Worm (Caenorhabditis elegans) whole organism, L4/young adult: Measurements from ENCODE around the gene pmt-2.
A peak's percentile ranks its signal among the peaks of the same experiment; 100 is the strongest.

Source experiments
- W03F9.2 ChIP-seq: fragments of 150-350 bp; optimal IDR thresholded peaks from 2 replicates; lab custom pipeline; 2014; ENCODE audit warnings: missing biosample characterization, missing genetic modification characterization
- dao-5 ChIP-seq: sonication (generic microtip); optimal IDR thresholded peaks from 2 replicates; lab custom pipeline; 2016; ENCODE audit warnings: missing genotype, missing genetic modification characterization, moderate library complexity, missing compliant biosample characterization
- him-1 ChIP-seq: sonication (generic microtip); optimal IDR thresholded peaks from 2 replicates; lab custom pipeline; 2016; ENCODE audit warnings: missing genotype, missing genetic modification reagents, missing genetic modification characterization, missing compliant biosample characterization

pmt-2 gene

ce11 chrV:4628517-4628930 lies at the start of gene pmt-2:
Gene pmt-2, plus strand, starts transcription at chrV:4628580.
- TF ChIP-seq W03F9.2 (tag; lab: Kevin White, UChicago) (no peak), dao-5 (tag; lab: Kevin White, UChicago) (no peak), him-1 (tag; lab: Kevin White, UChicago) (no peak)

ce11 chrV:4580594-4580993 lies 47.8 kb upstream of the pmt-2 start:
- TF ChIP-seq dao-5 (tag; lab: Kevin White, UChicago), result no peak
- no peak for TF ChIP-seq W03F9.2 (tag; lab: Kevin White, UChicago)
- TF ChIP-seq him-1 (tag; lab: Kevin White, UChicago), result no peak

ce11 chrV:4585009-4585408 lies 43.4 kb upstream of the pmt-2 start, which contains the start of gene Y61A9LA.1:
Gene Y61A9LA.1, plus strand, starts transcription at chrV:4585309.
- no peak for TF ChIP-seq W03F9.2 (tag; lab: Kevin White, UChicago)
- TF ChIP-seq him-1 (tag; lab: Kevin White, UChicago), result no peak
- no peak for TF ChIP-seq dao-5 (tag; lab: Kevin White, UChicago)

ce11 chrV:4590791-4591190 lies 37.6 kb upstream of the pmt-2 start:
- TF ChIP-seq him-1 (tag; lab: Kevin White, UChicago), result no peak
- TF ChIP-seq W03F9.2 (tag; lab: Kevin White, UChicago), result no peak
- TF ChIP-seq dao-5 (tag; lab: Kevin White, UChicago), result no peak

- TF ChIP-seq dao-5 (tag; lab: Kevin White, UChicago) (no peak), him-1 (tag; lab: Kevin White, UChicago) (no peak), W03F9.2 (tag; lab: Kevin White, UChicago) (no peak)
Observed at ce11 chrV:4598489-4598888, 29.9 kb upstream of the pmt-2 start.

- TF ChIP-seq W03F9.2 (tag; lab: Kevin White, UChicago) (no peak), dao-5 (tag; lab: Kevin White, UChicago) (no peak), him-1 (tag; lab: Kevin White, UChicago) (no peak)
Observed at ce11 chrV:4599225-4599624, 29.2 kb upstream of the pmt-2 start.

ce11 chrV:4606828-4607227 lies 21.6 kb upstream of the pmt-2 start, which contains the start of gene txt-6:
Gene txt-6, minus strand, starts transcription at chrV:4606928.
- no peak for TF ChIP-seq W03F9.2 (tag; lab: Kevin White, UChicago)
- TF ChIP-seq dao-5 (tag; lab: Kevin White, UChicago), result no peak
- no peak for TF ChIP-seq him-1 (tag; lab: Kevin White, UChicago)

- peak; percentile 88 for TF ChIP-seq W03F9.2 (tag; lab: Kevin White, UChicago)
- no peak for TF ChIP-seq him-1 (tag; lab: Kevin White, UChicago)
Observed at ce11 chrV:4615802-4616201, 12.6 kb upstream of the pmt-2 start, which contains the start of the genes Y61A9LA.10 and F54D11.4. Gene Y61A9LA.10, minus strand, starts transcription at chrV:4615817. Gene F54D11.4, plus strand, starts transcription at chrV:4616151.

ce11 chrV:4617260-4617659 lies 11.1 kb upstream of the pmt-2 start, which contains the start of gene sumv-2:
Gene sumv-2, plus strand, starts transcription at chrV:4617560.
- TF ChIP-seq him-1 (tag; lab: Kevin White, UChicago) (no peak), dao-5 (tag; lab: Kevin White, UChicago) (no peak), W03F9.2 (tag; lab: Kevin White, UChicago) (no peak)

- TF ChIP-seq dao-5 (tag; lab: Kevin White, UChicago), result no peak
- TF ChIP-seq him-1 (tag; lab: Kevin White, UChicago), result no peak
- TF ChIP-seq W03F9.2 (tag; lab: Kevin White, UChicago), result no peak
Observed at ce11 chrV:4623535-4623934, 4.8 kb upstream of the pmt-2 start.

ce11 chrV:4624717-4625116 lies 3.7 kb upstream of the pmt-2 start:
- TF ChIP-seq him-1 (tag; lab: Kevin White, UChicago) (no peak), W03F9.2 (tag; lab: Kevin White, UChicago) (no peak), dao-5 (tag; lab: Kevin White, UChicago) (no peak)

ce11 chrV:4626344-4626743 lies 2.0 kb upstream of the pmt-2 start:
- TF ChIP-seq him-1 (tag; lab: Kevin White, UChicago), result no peak
- TF ChIP-seq dao-5 (tag; lab: Kevin White, UChicago), result no peak
- no peak for TF ChIP-seq W03F9.2 (tag; lab: Kevin White, UChicago)

- TF ChIP-seq dao-5 (tag; lab: Kevin White, UChicago) (no peak), him-1 (tag; lab: Kevin White, UChicago) (no peak), W03F9.2 (tag; lab: Kevin White, UChicago) (no peak)
Observed at ce11 chrV:4630267-4630666, 1.9 kb downstream of the pmt-2 start.

ce11 chrV:4637153-4637552 lies 8.8 kb downstream of the pmt-2 start:
- TF ChIP-seq him-1 (tag; lab: Kevin White, UChicago) (no peak), W03F9.2 (tag; lab: Kevin White, UChicago) (no peak), dao-5 (tag; lab: Kevin White, UChicago) (no peak)
